Worm (Caenorhabditis elegans): ENCODE results near the gene gcn-1.
A peak's percentile ranks its signal among the peaks of the same experiment; 100 is the strongest.

Gene gcn-1

DNA sequence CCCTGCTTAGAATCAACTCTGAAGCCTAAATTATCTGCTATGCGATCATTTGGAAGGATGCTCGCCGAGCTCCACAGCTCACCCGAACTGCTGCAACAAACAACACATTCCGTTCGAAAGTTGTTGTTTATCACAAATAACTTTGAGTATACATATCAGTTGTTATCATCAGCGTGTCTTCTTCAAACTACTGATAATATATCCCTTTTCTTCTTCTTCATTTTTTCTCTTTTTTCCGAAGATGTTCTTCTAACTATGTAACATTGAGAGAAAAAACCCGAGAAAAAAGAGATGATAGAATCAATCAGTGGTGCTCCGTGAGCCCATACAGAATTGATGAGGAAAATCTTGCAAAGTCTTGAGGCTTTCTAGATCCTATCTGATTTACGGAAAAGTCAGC lies 18.8 kb downstream of the gcn-1 start:
- TF ChIP-seq fkh-4 (tag; optimal IDR thresholded peaks at IDR 0.05; ENCODE audit: borderline replicate concordance) (no peak), blmp-1 (tag; optimal IDR thresholded peaks at IDR 0.05) (peak; percentile 25), aly-2 (tag; optimal IDR thresholded peaks at IDR 0.05) (no peak), snu-23 (GFP tag; optimal IDR thresholded peaks at IDR 0.05) (peak; percentile 22), lin-14 (GFP tag; optimal IDR thresholded peaks at IDR 0.05) (peak; percentile 80), mep-1 (tag; optimal IDR thresholded peaks at IDR 0.05) (peak; percentile 17), nhr-90 (tag; optimal IDR thresholded peaks at IDR 0.05; ENCODE audit: poor library complexity) (no peak), tbx-2 (tag; optimal IDR thresholded peaks at IDR 0.05) (no peak), ztf-11 (tag; optimal IDR thresholded peaks at IDR 0.05) (no peak), hlh-4 (tag; optimal IDR thresholded peaks at IDR 0.05) (no peak), elt-3 (tag; optimal IDR thresholded peaks at IDR 0.05) (peak in 2 of 6 experiments; percentile 9 to 30), hlh-17 (GFP tag; optimal IDR thresholded peaks at IDR 0.05; ENCODE audit: borderline replicate concordance) (no peak), fos-1 (tag; optimal IDR thresholded peaks at IDR 0.05) (no peak), fkh-8 (tag; optimal IDR thresholded peaks at IDR 0.05) (no peak), vab-15 (tag; optimal IDR thresholded peaks at IDR 0.05) (no peak), efl-1 (optimal IDR thresholded peaks at IDR 0.05) (no peak), efl-1 (GFP tag; optimal IDR thresholded peaks at IDR 0.05 in 1 of 2) (no peak), pax-3 (tag; optimal IDR thresholded peaks at IDR 0.05) (no peak), ama-1 (optimal IDR thresholded peaks at IDR 0.05) (no peak), lsy-2 (tag; optimal IDR thresholded peaks at IDR 0.05) (peak; percentile 7 to 32)

ce11 chrIII:2171892-2172591 lies 20.3 kb downstream of the gcn-1 start:
- peak; percentile 50 for TF ChIP-seq elt-2 (tag; optimal IDR thresholded peaks at IDR 0.05)
- peak; percentile 44 for TF ChIP-seq jun-1 (tag; optimal IDR thresholded peaks at IDR 0.05)
- TF ChIP-seq ces-1 (GFP tag; optimal IDR thresholded peaks at IDR 0.05): no peak
- no peak for TF ChIP-seq nhr-47 (tag; optimal IDR thresholded peaks at IDR 0.05)
- no peak for TF ChIP-seq nhr-28 (tag; optimal IDR thresholded peaks at IDR 0.05)
- TF ChIP-seq F16B12.6 (tag; optimal IDR thresholded peaks at IDR 0.05): peak; percentile 17
- TF ChIP-seq unc-30 (tag; optimal IDR thresholded peaks at IDR 0.05): no peak
- peak; percentile 65 for TF ChIP-seq blmp-1 (tag; optimal IDR thresholded peaks at IDR 0.05)
- TF ChIP-seq C16A3.4 (tag; optimal IDR thresholded peaks at IDR 0.05): peak; percentile 77
- peak; percentile 80 for TF ChIP-seq rnt-1 (tag; optimal IDR thresholded peaks at IDR 0.05)
- peak; percentile 84 for TF ChIP-seq nhr-77 (tag; optimal IDR thresholded peaks at IDR 0.05)
- TF ChIP-seq ceh-82 (tag; optimal IDR thresholded peaks at IDR 0.05): peak in 2 of 3 experiments; percentile 14 to 42
- no peak for TF ChIP-seq sptf-1 (tag; optimal IDR thresholded peaks at IDR 0.05)
- peak in 1 of 2 experiments; percentile 52 for TF ChIP-seq ztf-11 (tag; optimal IDR thresholded peaks at IDR 0.05)
- peak; percentile 76 for TF ChIP-seq swsn-7 (tag; optimal IDR thresholded peaks at IDR 0.05)
- TF ChIP-seq mdl-1 (tag; optimal IDR thresholded peaks at IDR 0.05): peak in 1 of 2 experiments; percentile 95
- TF ChIP-seq fos-1 (tag; optimal IDR thresholded peaks at IDR 0.05): peak; percentile 68
- TF ChIP-seq tbx-2 (tag; optimal IDR thresholded peaks at IDR 0.05): peak; percentile 78
- TF ChIP-seq pax-3 (tag; optimal IDR thresholded peaks at IDR 0.05): peak; percentile 4
- peak; percentile 73 to 84 for TF ChIP-seq efl-1 (optimal IDR thresholded peaks at IDR 0.05)
- peak; percentile 42 to 96 for TF ChIP-seq efl-1 (GFP tag; optimal IDR thresholded peaks at IDR 0.05 in 1 of 2)
- TF ChIP-seq unc-130 (tag; optimal IDR thresholded peaks at IDR 0.05): peak; percentile 29
- TF ChIP-seq lin-35 (GFP tag; optimal IDR thresholded peaks at IDR 0.05): peak; percentile 72 to 88
- peak in 2 of 6 experiments; percentile 61 to 73 for TF ChIP-seq elt-3 (tag; optimal IDR thresholded peaks at IDR 0.05)
- peak; percentile 30 for TF ChIP-seq snpc-4 (tag; optimal IDR thresholded peaks at IDR 0.05)
- peak; percentile 58 for TF ChIP-seq xbp-1 (tag; optimal IDR thresholded peaks at IDR 0.05)
- no peak for TF ChIP-seq nhr-84 (tag; optimal IDR thresholded peaks at IDR 0.05)
- TF ChIP-seq aly-2 (tag; optimal IDR thresholded peaks at IDR 0.05): peak; percentile 47
- TF ChIP-seq skn-1 (tag; optimal IDR thresholded peaks at IDR 0.05): peak; percentile 24
- no peak for TF ChIP-seq nhr-76 (tag; optimal IDR thresholded peaks at IDR 0.05)
- TF ChIP-seq pag-3 (tag; optimal IDR thresholded peaks at IDR 0.05; ENCODE audit: borderline replicate concordance, insufficient read depth): peak; percentile 21
- peak; percentile 34 for TF ChIP-seq sup-37 (GFP tag; optimal IDR thresholded peaks at IDR 0.05)
- no peak for TF ChIP-seq nhr-12 (tag; optimal IDR thresholded peaks at IDR 0.05)
- peak; percentile 34 for TF ChIP-seq C04F5.9 (tag; optimal IDR thresholded peaks at IDR 0.05)
- no peak for TF ChIP-seq isw-1 (GFP tag; IDR thresholded peaks at IDR 0.05)
- peak; percentile 70 for TF ChIP-seq lin-13 (GFP tag; optimal IDR thresholded peaks at IDR 0.05)
- TF ChIP-seq hlh-17 (GFP tag; optimal IDR thresholded peaks at IDR 0.05; ENCODE audit: borderline replicate concordance): no peak
- TF ChIP-seq nhr-90 (tag; optimal IDR thresholded peaks at IDR 0.05; ENCODE audit: poor library complexity): peak; percentile 61
- TF ChIP-seq dpl-1 (GFP tag; optimal IDR thresholded peaks at IDR 0.05): peak; percentile 64 to 77 (median 66)
- peak; percentile 93 for TF ChIP-seq snu-23 (GFP tag; optimal IDR thresholded peaks at IDR 0.05)
